Fruit fly (Drosophila melanogaster): ENCODE measurements around the gene CG43131.

The CG43131 gene

dm6 chr3R:5114147-5114546 is 5.2 kb upstream of the CG43131 start:
- TF ChIP-seq Dll (optimal IDR thresholded peaks at IDR 0.05) (no peak), usp (GFP tag; optimal IDR thresholded peaks at IDR 0.05) (no peak), EcR (GFP tag; optimal IDR thresholded peaks at IDR 0.05) (no peak), CG8478 (optimal IDR thresholded peaks at IDR 0.05) (no peak), pan (optimal IDR thresholded peaks at IDR 0.05) (no peak), psq (optimal IDR thresholded peaks at IDR 0.05) (no peak)

- TF ChIP-seq CG8478 (optimal IDR thresholded peaks at IDR 0.05): no peak
- TF ChIP-seq Dll (optimal IDR thresholded peaks at IDR 0.05): no peak
- no peak for TF ChIP-seq psq (optimal IDR thresholded peaks at IDR 0.05)
- TF ChIP-seq EcR (GFP tag; optimal IDR thresholded peaks at IDR 0.05): no peak
- TF ChIP-seq usp (GFP tag; optimal IDR thresholded peaks at IDR 0.05): no peak
- TF ChIP-seq pan (optimal IDR thresholded peaks at IDR 0.05): no peak
These were observed 4.0 kb upstream of the CG43131 start for dm6 chr3R:5112814-5113486.

- no peak for TF ChIP-seq psq (optimal IDR thresholded peaks at IDR 0.05)
- TF ChIP-seq CG8478 (optimal IDR thresholded peaks at IDR 0.05): no peak
- no peak for TF ChIP-seq Dll (optimal IDR thresholded peaks at IDR 0.05)
- no peak for TF ChIP-seq pan (optimal IDR thresholded peaks at IDR 0.05)
- TF ChIP-seq EcR (GFP tag; optimal IDR thresholded peaks at IDR 0.05): no peak
- TF ChIP-seq usp (GFP tag; optimal IDR thresholded peaks at IDR 0.05): no peak
These were observed 3.4 kb upstream of the CG43131 start for dm6 chr3R:5112409-5112808.

DNA sequence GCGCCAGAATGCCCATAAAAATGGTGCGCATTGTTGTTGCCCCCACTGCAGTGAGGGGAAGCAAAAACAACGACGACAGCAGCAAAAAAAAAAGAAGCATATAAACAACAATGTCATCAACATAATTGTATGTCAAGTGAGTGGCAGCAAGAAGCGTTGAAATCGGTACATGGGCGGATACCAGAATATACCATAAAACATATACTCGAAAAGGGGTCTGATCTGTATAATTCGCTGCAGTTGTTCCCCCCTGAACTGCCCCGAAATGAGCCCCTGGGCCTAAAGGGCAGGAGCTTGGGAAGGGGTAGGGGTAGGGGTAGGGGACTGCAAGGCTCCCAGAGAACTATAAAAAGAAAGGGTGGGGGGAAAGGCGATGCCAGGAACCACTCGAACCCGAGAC is 2.9 kb upstream of the CG43131 start:
- TF ChIP-seq psq (optimal IDR thresholded peaks at IDR 0.05) (no peak), CG8478 (optimal IDR thresholded peaks at IDR 0.05) (no peak), EcR (GFP tag; optimal IDR thresholded peaks at IDR 0.05) (no peak), Dll (optimal IDR thresholded peaks at IDR 0.05) (no peak), pan (optimal IDR thresholded peaks at IDR 0.05) (no peak), usp (GFP tag; optimal IDR thresholded peaks at IDR 0.05) (no peak)

- TF ChIP-seq psq (optimal IDR thresholded peaks at IDR 0.05) (no peak), pan (optimal IDR thresholded peaks at IDR 0.05) (no peak), CG8478 (optimal IDR thresholded peaks at IDR 0.05) (no peak), usp (GFP tag; optimal IDR thresholded peaks at IDR 0.05) (no peak), EcR (GFP tag; optimal IDR thresholded peaks at IDR 0.05) (no peak), Dll (optimal IDR thresholded peaks at IDR 0.05) (no peak)
These were observed 707 bp upstream of the CG43131 start for dm6 chr3R:5109558-5110211.

- TF ChIP-seq EcR (GFP tag; optimal IDR thresholded peaks at IDR 0.05): no peak
- no peak for TF ChIP-seq pan (optimal IDR thresholded peaks at IDR 0.05)
- no peak for TF ChIP-seq Dll (optimal IDR thresholded peaks at IDR 0.05)
- TF ChIP-seq CG8478 (optimal IDR thresholded peaks at IDR 0.05): no peak
- TF ChIP-seq psq (optimal IDR thresholded peaks at IDR 0.05): no peak
- no peak for TF ChIP-seq usp (GFP tag; optimal IDR thresholded peaks at IDR 0.05)
These were observed 944 bp downstream of the CG43131 start for dm6 chr3R:5108034-5108433.

- TF ChIP-seq CG8478 (optimal IDR thresholded peaks at IDR 0.05) (no peak), psq (optimal IDR thresholded peaks at IDR 0.05) (no peak)
These were observed 2.1 kb downstream of the CG43131 start for dm6 chr3R:5106917-5107316.

DNA sequence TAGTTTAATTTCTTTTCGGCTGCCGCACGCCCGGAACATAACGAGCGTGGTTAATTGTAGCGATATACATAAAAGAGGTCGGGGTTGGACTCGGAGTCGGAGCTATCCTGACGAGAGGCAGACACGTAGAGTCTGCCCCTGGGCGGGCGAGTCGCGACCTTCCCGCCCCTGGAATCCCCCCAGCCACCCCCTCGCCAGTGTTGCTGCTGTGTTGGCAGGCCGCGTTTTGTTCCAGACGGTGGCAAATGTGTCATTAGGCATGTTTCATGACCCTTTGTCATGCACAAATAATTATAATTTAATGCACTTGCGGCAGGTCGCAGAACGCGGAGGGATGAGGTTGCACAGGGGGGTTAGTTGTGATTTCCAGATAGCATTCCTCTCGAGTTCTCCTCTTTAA is 3.5 kb downstream of the CG43131 start:
- TF ChIP-seq CG8478 (optimal IDR thresholded peaks at IDR 0.05) (no peak), pan (optimal IDR thresholded peaks at IDR 0.05) (no peak), EcR (GFP tag; optimal IDR thresholded peaks at IDR 0.05) (no peak), usp (GFP tag; optimal IDR thresholded peaks at IDR 0.05) (no peak), Dll (optimal IDR thresholded peaks at IDR 0.05) (no peak), psq (optimal IDR thresholded peaks at IDR 0.05) (no peak)

- TF ChIP-seq EcR (GFP tag; optimal IDR thresholded peaks at IDR 0.05): no peak
- no peak for TF ChIP-seq Dll (optimal IDR thresholded peaks at IDR 0.05)
- no peak for TF ChIP-seq pan (optimal IDR thresholded peaks at IDR 0.05)
- TF ChIP-seq psq (optimal IDR thresholded peaks at IDR 0.05): no peak
- no peak for TF ChIP-seq CG8478 (optimal IDR thresholded peaks at IDR 0.05)
- TF ChIP-seq usp (GFP tag; optimal IDR thresholded peaks at IDR 0.05): no peak
These were observed 4.8 kb downstream of the CG43131 start for dm6 chr3R:5104212-5104611.

DNA sequence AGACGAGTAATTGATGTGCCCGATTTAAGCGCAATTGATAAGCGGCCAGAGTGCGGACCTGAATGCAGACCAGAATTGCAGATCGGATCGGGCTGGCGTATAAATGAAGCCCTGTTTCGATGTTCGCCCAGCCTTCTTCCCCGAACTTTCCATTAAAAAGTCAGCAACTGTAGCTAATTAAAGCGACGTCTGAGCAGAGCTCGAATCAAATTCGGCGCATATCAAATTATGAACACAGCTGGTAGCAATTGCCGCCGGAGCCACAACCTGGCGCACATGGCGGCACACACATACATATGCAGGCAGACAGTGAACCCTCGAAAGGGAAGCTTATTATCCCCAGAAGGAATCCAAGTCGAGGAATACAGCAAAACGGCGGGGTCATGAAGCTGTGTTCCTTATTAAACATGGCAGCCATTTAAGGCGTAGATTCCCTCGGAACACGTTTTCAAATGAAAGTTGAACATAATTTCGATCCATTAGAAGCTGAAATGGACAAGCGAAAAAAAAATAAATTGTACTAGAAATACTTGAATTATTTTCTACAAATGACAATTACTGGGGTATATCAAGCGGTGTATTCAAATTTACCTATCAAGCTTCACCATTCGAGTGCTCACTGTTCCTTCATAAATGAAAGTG is 5.5 kb downstream of the CG43131 start:
- no peak for TF ChIP-seq EcR (GFP tag; optimal IDR thresholded peaks at IDR 0.05)
- no peak for TF ChIP-seq pan (optimal IDR thresholded peaks at IDR 0.05)
- TF ChIP-seq CG8478 (optimal IDR thresholded peaks at IDR 0.05): no peak
- no peak for TF ChIP-seq usp (GFP tag; optimal IDR thresholded peaks at IDR 0.05)
- no peak for TF ChIP-seq Dll (optimal IDR thresholded peaks at IDR 0.05)
- no peak for TF ChIP-seq psq (optimal IDR thresholded peaks at IDR 0.05)

- TF ChIP-seq pan (optimal IDR thresholded peaks at IDR 0.05): no peak
- TF ChIP-seq EcR (GFP tag; optimal IDR thresholded peaks at IDR 0.05): no peak
- TF ChIP-seq Dll (optimal IDR thresholded peaks at IDR 0.05): no peak
- TF ChIP-seq usp (GFP tag; optimal IDR thresholded peaks at IDR 0.05): no peak
- TF ChIP-seq CG8478 (optimal IDR thresholded peaks at IDR 0.05): no peak
- TF ChIP-seq psq (optimal IDR thresholded peaks at IDR 0.05): no peak
These were observed 6.6 kb downstream of the CG43131 start for dm6 chr3R:5102407-5102806.

DNA sequence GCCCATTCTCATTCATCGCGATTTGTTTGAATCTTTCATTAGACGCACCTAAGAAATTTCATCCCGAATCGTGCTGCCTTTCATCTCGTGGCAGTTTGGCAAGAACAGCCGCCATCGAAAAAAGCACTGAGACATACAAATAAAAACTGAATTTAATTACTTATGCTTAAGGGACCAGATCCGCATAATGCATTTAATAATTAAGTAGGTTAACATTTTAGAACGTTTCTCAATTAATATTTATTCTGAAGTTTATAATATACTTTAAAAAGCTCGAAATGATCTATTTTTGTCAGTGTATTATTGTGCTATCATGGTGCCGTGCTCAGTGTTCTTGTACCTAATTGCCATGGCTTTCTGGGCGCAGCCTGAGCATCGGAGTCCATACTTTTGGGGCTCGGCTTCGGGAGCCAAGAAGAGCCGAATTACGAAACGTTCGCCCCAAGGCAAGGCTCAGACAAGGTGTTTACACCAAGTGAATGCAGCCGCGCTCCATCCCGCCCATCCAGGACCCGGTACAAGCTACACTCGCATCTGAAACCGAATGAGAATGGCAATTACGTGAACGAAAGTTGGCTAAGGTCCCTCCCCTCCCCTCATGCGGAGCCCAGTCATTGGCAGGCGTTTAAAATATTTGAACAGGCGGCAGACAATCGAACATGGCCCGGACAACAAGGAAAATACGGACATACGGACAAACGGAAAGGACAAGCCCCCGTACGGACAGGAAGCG is 8.5 kb downstream of the CG43131 start:
- TF ChIP-seq psq (optimal IDR thresholded peaks at IDR 0.05): no peak
- TF ChIP-seq CG8478 (optimal IDR thresholded peaks at IDR 0.05): no peak
- no peak for TF ChIP-seq usp (GFP tag; optimal IDR thresholded peaks at IDR 0.05)
- TF ChIP-seq EcR (GFP tag; optimal IDR thresholded peaks at IDR 0.05): no peak
- TF ChIP-seq pan (optimal IDR thresholded peaks at IDR 0.05): no peak
- peak; percentile 78 for TF ChIP-seq Dll (optimal IDR thresholded peaks at IDR 0.05)
